Fruit fly (Drosophila melanogaster) Kc167 (cell line): ENCODE data around the gene cnir.

Source experiments
- Myc ChIP-seq: fragments of >200 bp; optimal IDR thresholded peaks from 2 replicates; lab custom pipeline; 2017; ENCODE audit warnings: missing external identifiers
- psq ChIP-seq: fragments of >200 bp; optimal IDR thresholded peaks from 2 replicates; lab custom pipeline; 2017; ENCODE audit warnings: missing external identifiers
- ttk ChIP-seq: sonication (Bioruptor generic); optimal IDR thresholded peaks from 2 replicates; lab custom pipeline; 2017; ENCODE audit warnings: missing external identifiers

dm6 chr2L:3083510-3083909 is 43.9 kb upstream of the cnir start:
- no peak for TF ChIP-seq Myc (lab: Kevin White, UChicago)
- TF ChIP-seq psq (lab: Kevin White, UChicago), result no peak
- no peak for TF ChIP-seq ttk (lab: Kevin White, UChicago)
